Worm (Caenorhabditis elegans): ENCODE measurements around the gene gly-1.

DNA sequence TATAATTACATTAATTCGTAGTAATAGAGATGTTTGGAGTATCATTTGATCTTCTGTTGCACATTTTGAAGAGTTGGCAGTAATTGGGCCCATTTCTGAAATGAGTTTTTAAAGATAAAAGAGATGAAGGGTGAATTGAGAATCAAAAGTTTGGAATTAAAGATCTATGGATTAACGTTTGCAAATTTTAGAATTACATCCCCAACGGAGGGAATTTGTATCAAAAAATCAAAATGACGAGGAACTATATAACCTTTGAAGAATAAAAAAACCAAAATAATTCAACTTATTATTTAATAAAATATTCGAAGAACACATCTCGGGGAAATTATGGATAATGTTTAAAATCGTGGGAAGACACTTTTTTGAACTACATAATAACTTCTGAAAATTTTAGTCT, 7.0 kb downstream of the gly-1 start, which contains the start of gene sra-10:
- TF ChIP-seq flt-1 (GFP tag; IDR thresholded peaks at IDR 0.05) (no peak), klf-2 (GFP tag; conservative IDR thresholded peaks at IDR 0.05) (no peak), cog-1 (tag; optimal IDR thresholded peaks at IDR 0.05) (no peak), ztf-29 (GFP tag; IDR thresholded peaks at IDR 0.05) (no peak), ztf-23 (GFP tag; IDR thresholded peaks at IDR 0.05) (no peak), T22C8.4 (GFP tag; IDR thresholded peaks at IDR 0.05) (no peak), tab-1 (GFP tag; IDR thresholded peaks at IDR 0.05) (no peak), ref-1 (GFP tag; conservative IDR thresholded peaks at IDR 0.05) (no peak), med-1 (GFP tag; optimal IDR thresholded peaks at IDR 0.05; ENCODE audit: insufficient read depth) (no peak)

Data from whole organism, midembryonic.